Worm (Caenorhabditis elegans) whole organism, early embryonic: Measurements from ENCODE around the gene nnt-1.

Experiments
- B0310.2 ChIP-seq: sonication (generic microtip); optimal IDR thresholded peaks from 2 replicates; lab custom pipeline; 2016; ENCODE audit warnings: mild to moderate bottlenecking, missing genetic modification characterization, missing compliant biosample characterization
- ama-1 ChIP-seq: fragments of 150-350 bp; optimal IDR thresholded peaks from 2 replicates; lab custom pipeline; 2014
- sea-1 ChIP-seq: fragments of 200-800 bp; sonication (Bioruptor generic); conservative IDR thresholded peaks from 2 replicates; pipeline ENCODE4 v1.3.6; 2022; ENCODE audit warnings: missing genetic modification characterization, missing compliant biosample characterization
- tbx-11 ChIP-seq: fragments of 200-800 bp; sonication (Bioruptor generic); IDR thresholded peaks from 2 replicates; pipeline ENCODE4 v1.3.6; 2022; ENCODE audit warnings: missing genetic modification characterization, missing compliant biosample characterization
- tra-4 ChIP-seq: sonication (generic microtip); optimal IDR thresholded peaks from 2 replicates; lab custom pipeline; 2017; ENCODE audit warnings: missing genetic modification characterization, missing compliant biosample characterization

DNA sequence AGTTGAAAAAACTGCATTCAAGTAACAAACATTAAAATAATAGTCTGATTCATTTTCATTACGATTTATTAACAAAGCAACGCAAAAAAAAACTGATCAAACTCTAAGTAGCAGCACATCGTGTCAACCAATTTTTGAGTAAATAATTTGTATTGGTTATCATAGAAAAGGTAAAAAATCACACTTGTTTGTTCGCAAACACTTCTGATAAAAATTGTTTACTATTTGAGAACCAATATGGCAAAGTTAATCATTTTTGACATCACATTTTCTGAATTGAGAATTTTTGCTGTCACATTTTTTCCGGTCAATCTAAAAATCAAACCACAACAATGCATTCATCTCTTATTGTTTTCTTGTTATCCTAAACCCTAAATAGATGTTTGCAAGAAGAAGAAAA lies 832 bp upstream of the nnt-1 start:
- TF ChIP-seq ama-1 (no peak), tra-4 (tag; lab: Kevin White, UChicago) (no peak), sea-1 (no peak), tbx-11 (GFP tag; lab: Robert Waterston, UW) (no peak), B0310.2 (tag; lab: Kevin White, UChicago) (no peak)
